Fruit fly (Drosophila melanogaster) whole organism, embryonic: ENCODE measurements around the gene PIG-T.
A peak's percentile ranks its signal among the peaks of the same experiment; 100 is the strongest.

Experiments
- Aef1 ChIP-seq: fragments of 200-800 bp; sonication (Bioruptor generic); IDR thresholded peaks from 3 replicates; pipeline ENCODE4 v1.3.6; 2022; ENCODE audit warnings: missing biosample characterization, missing genetic modification characterization
- Asciz ChIP-seq: fragments of 200-800 bp; sonication (Bioruptor generic); optimal IDR thresholded peaks from 2 replicates; lab custom pipeline; 2017; ENCODE audit warnings: missing biosample characterization, mild to moderate bottlenecking, missing genetic modification characterization, missing genetic modification reagents
- BEAF-32 ChIP-seq: fragments of 200-800 bp; sonication (Bioruptor generic); optimal IDR thresholded peaks from 3 replicates; lab custom pipeline; 2017; ENCODE audit warnings: missing biosample characterization, missing genetic modification characterization, mild to moderate bottlenecking, moderate library complexity, missing genetic modification reagents
- BtbVII ChIP-seq: fragments of 200-800 bp; sonication (Bioruptor generic); optimal IDR thresholded peaks from 3 replicates; lab custom pipeline; 2017; ENCODE audit warnings: missing biosample characterization, mild to moderate bottlenecking, missing genetic modification characterization
- CG10147 ChIP-seq: fragments of 200-800 bp; sonication (Bioruptor generic); optimal IDR thresholded peaks from 2 replicates; lab custom pipeline; 2019; ENCODE audit warnings: missing biosample characterization, mild to moderate bottlenecking, missing genetic modification characterization, moderate library complexity
- CG11085 ChIP-seq: fragments of 200-800 bp; sonication (Bioruptor generic); IDR thresholded peaks from 2 replicates; pipeline ENCODE4 v1.3.6; 2022; ENCODE audit warnings: missing biosample characterization, missing genetic modification characterization
- CG12071 ChIP-seq: fragments of 200-800 bp; sonication (Bioruptor generic); optimal IDR thresholded peaks from 3 replicates; lab custom pipeline; 2018; ENCODE audit warnings: missing biosample characterization, mild to moderate bottlenecking, missing genetic modification characterization
- CG1233 ChIP-seq: fragments of 200-800 bp; sonication (Bioruptor generic); optimal IDR thresholded peaks from 4 replicates; lab custom pipeline; 2018; ENCODE audit warnings: missing biosample characterization, mild to moderate bottlenecking, missing genetic modification characterization
- CG12744 ChIP-seq: fragments of 200-800 bp; sonication (Bioruptor generic); optimal IDR thresholded peaks from 2 replicates; lab custom pipeline; 2016; ENCODE audit warnings: missing biosample characterization, missing genetic modification characterization
- CG14050 ChIP-seq: fragments of 200-800 bp; sonication (Bioruptor generic); IDR thresholded peaks from 3 replicates; pipeline ENCODE4 v1.3.6; 2022; ENCODE audit warnings: missing biosample characterization, missing genetic modification characterization
- CG14710 ChIP-seq: fragments of 200-800 bp; sonication (Bioruptor generic); optimal IDR thresholded peaks from 3 replicates; lab custom pipeline; 2019; ENCODE audit warnings: missing biosample characterization, mild to moderate bottlenecking, missing genetic modification characterization, moderate library complexity
- CG1603 ChIP-seq: fragments of 200-800 bp; sonication (Bioruptor generic); optimal IDR thresholded peaks from 2 replicates; lab custom pipeline; 2019; ENCODE audit warnings: missing biosample characterization, mild to moderate bottlenecking, missing genetic modification characterization, moderate library complexity
- CG1647 ChIP-seq: fragments of 200-800 bp; sonication (Bioruptor generic); optimal IDR thresholded peaks from 3 replicates; lab custom pipeline; 2016; ENCODE audit warnings: missing biosample characterization, missing genetic modification characterization
- CG2116 ChIP-seq: fragments of 200-800 bp; sonication (Bioruptor generic); optimal IDR thresholded peaks from 3 replicates; lab custom pipeline; 2018; ENCODE audit warnings: missing biosample characterization, mild to moderate bottlenecking, missing genetic modification characterization
- CG2120 ChIP-seq: fragments of 200-800 bp; sonication (Bioruptor generic); optimal IDR thresholded peaks from 3 replicates; lab custom pipeline; 2016; ENCODE audit warnings: missing biosample characterization, missing genetic modification characterization
- CG2875 ChIP-seq: fragments of 200-800 bp; sonication (Bioruptor generic); optimal IDR thresholded peaks from 2 replicates; lab custom pipeline; 2017; ENCODE audit warnings: missing biosample characterization, mild to moderate bottlenecking, missing genetic modification characterization, missing genetic modification reagents
- CG4328 ChIP-seq: fragments of 200-800 bp; sonication (Bioruptor generic); optimal IDR thresholded peaks from 3 replicates; lab custom pipeline; 2017; ENCODE audit warnings: missing biosample characterization, missing genetic modification reagents, missing genetic modification characterization
- CG8290 ChIP-seq, 3 experiments: fragments of 200-800 bp; sonication (Bioruptor generic); optimal IDR thresholded peaks; 2 replicates each; lab custom pipeline; 2016 to 2019; ENCODE audit warnings: missing biosample characterization in 3 of 3, missing genetic modification characterization in 3 of 3, mild to moderate bottlenecking in 2 of 3, moderate library complexity in 1 of 3
- CG8388 ChIP-seq: fragments of 200-800 bp; sonication (Bioruptor generic); optimal IDR thresholded peaks from 2 replicates; lab custom pipeline; 2019; ENCODE audit warnings: missing biosample characterization, mild to moderate bottlenecking, missing genetic modification characterization, moderate library complexity
- CG8944 ChIP-seq: fragments of 200-800 bp; sonication (Bioruptor generic); optimal IDR thresholded peaks from 3 replicates; lab custom pipeline; 2016; ENCODE audit warnings: missing biosample characterization, missing genetic modification characterization
- CHES-1-like ChIP-seq: fragments of 200-800 bp; sonication (Bioruptor generic); optimal IDR thresholded peaks from 2 replicates; lab custom pipeline; 2016; ENCODE audit warnings: missing biosample characterization, missing genetic modification characterization
- Drgx ChIP-seq: fragments of 200-800 bp; sonication (Bioruptor generic); IDR thresholded peaks from 2 replicates; pipeline ENCODE4 v1.3.6; 2022; ENCODE audit warnings: missing biosample characterization, missing genetic modification characterization
- Eip74EF ChIP-seq, 2 experiments: fragments of 200-800 bp in 1 of 2; fragments of >200 bp in 1 of 2; sonication (Bioruptor generic) in 1 of 2; optimal IDR thresholded peaks; 2 replicates each; lab custom pipeline; 2017 to 2019; ENCODE audit warnings: missing biosample characterization in 2 of 2, missing genetic modification characterization in 2 of 2, mild to moderate bottlenecking in 1 of 2, moderate library complexity in 1 of 2
- Fer3 ChIP-seq: fragments of 200-800 bp; sonication (Bioruptor generic); optimal IDR thresholded peaks from 2 replicates; lab custom pipeline; 2018; ENCODE audit warnings: missing biosample characterization, mild to moderate bottlenecking, missing genetic modification characterization, moderate library complexity
- H2.0 ChIP-seq: fragments of 200-800 bp; sonication (Bioruptor generic); IDR thresholded peaks from 2 replicates; pipeline ENCODE4 v1.3.6; 2022; ENCODE audit warnings: missing biosample characterization, missing genetic modification characterization
- HLHmδ ChIP-seq: fragments of 200-800 bp; sonication (Bioruptor generic); optimal IDR thresholded peaks from 2 replicates; lab custom pipeline; 2018; ENCODE audit warnings: missing biosample characterization, mild to moderate bottlenecking, missing genetic modification characterization, moderate library complexity
- HmgZ ChIP-seq: fragments of 200-800 bp; sonication (Bioruptor generic); optimal IDR thresholded peaks from 2 replicates; lab custom pipeline; 2018; ENCODE audit warnings: missing biosample characterization, mild to moderate bottlenecking, missing genetic modification characterization
- Hr39 ChIP-seq: fragments of >200 bp; optimal IDR thresholded peaks from 2 replicates; lab custom pipeline; 2017
- Jarid2 ChIP-seq: fragments of 200-800 bp; sonication (Bioruptor generic); optimal IDR thresholded peaks from 3 replicates; lab custom pipeline; 2017; ENCODE audit warnings: mild to moderate bottlenecking, missing biosample characterization, missing genetic modification reagents, missing genetic modification characterization
- Mrtf ChIP-seq: fragments of 200-800 bp; sonication (Bioruptor generic); IDR thresholded peaks from 3 replicates; pipeline ENCODE4 v1.3.6; 2022; ENCODE audit warnings: missing biosample characterization, missing genetic modification characterization
- Myb ChIP-seq: fragments of 200-800 bp; sonication (Bioruptor generic); optimal IDR thresholded peaks from 2 replicates; lab custom pipeline; 2016; ENCODE audit warnings: missing biosample characterization, missing genetic modification characterization
- Nf-YA ChIP-seq: fragments of 200-800 bp; sonication (Bioruptor generic); IDR thresholded peaks from 2 replicates; pipeline ENCODE4 v1.3.6; 2022; ENCODE audit warnings: missing biosample characterization, missing genetic modification characterization
- NfI ChIP-seq: fragments of 200-800 bp; sonication (Bioruptor generic); optimal IDR thresholded peaks from 3 replicates; lab custom pipeline; 2018; ENCODE audit warnings: missing biosample characterization, mild to moderate bottlenecking, missing genetic modification characterization, moderate library complexity
- Sin3A ChIP-seq: fragments of >200 bp; optimal IDR thresholded peaks from 2 replicates; lab custom pipeline; 2018
- Spps ChIP-seq: fragments of 200-800 bp; sonication (Bioruptor generic); optimal IDR thresholded peaks from 2 replicates; lab custom pipeline; 2018; ENCODE audit warnings: missing biosample characterization, mild to moderate bottlenecking, missing genetic modification characterization
- ap ChIP-seq: fragments of 200-800 bp; sonication (Bioruptor generic); IDR thresholded peaks from 2 replicates; pipeline ENCODE4 v1.3.6; 2022; ENCODE audit warnings: missing biosample characterization, missing genetic modification characterization
- az2 ChIP-seq: fragments of 200-800 bp; sonication (Bioruptor generic); optimal IDR thresholded peaks from 3 replicates; lab custom pipeline; 2016; ENCODE audit warnings: missing biosample characterization, missing genetic modification characterization
- bigmax ChIP-seq: fragments of 200-800 bp; sonication (Bioruptor generic); optimal IDR thresholded peaks from 2 replicates; lab custom pipeline; 2018; ENCODE audit warnings: missing biosample characterization, mild to moderate bottlenecking, missing genetic modification characterization
- danr ChIP-seq: fragments of 200-800 bp; sonication (Bioruptor generic); IDR thresholded peaks from 2 replicates; pipeline ENCODE4 v1.3.6; 2022; ENCODE audit warnings: missing biosample characterization, missing genetic modification characterization
- fd3F ChIP-seq: fragments of 200-800 bp; sonication (Bioruptor generic); optimal IDR thresholded peaks from 2 replicates; lab custom pipeline; 2018; ENCODE audit warnings: missing biosample characterization, mild to moderate bottlenecking, missing genetic modification characterization, moderate library complexity
- insv ChIP-seq, 2 experiments: fragments of 200-800 bp; sonication (Bioruptor generic); optimal IDR thresholded peaks; 3 replicates each; lab custom pipeline; 2016 to 2018; ENCODE audit warnings: missing biosample characterization in 2 of 2, missing genetic modification characterization in 2 of 2
- klu ChIP-seq: fragments of 200-800 bp; sonication (Bioruptor generic); IDR thresholded peaks from 2 replicates; pipeline ENCODE4 v1.3.6; 2022; ENCODE audit warnings: missing biosample characterization, missing genetic modification characterization
- knrl ChIP-seq: fragments of 200-800 bp; sonication (Bioruptor generic); IDR thresholded peaks from 3 replicates; pipeline ENCODE4 v1.3.6; 2022; ENCODE audit warnings: missing biosample characterization, missing genetic modification characterization; ENCODE audit not compliant: partially characterized antibody
- nau ChIP-seq: fragments of 200-800 bp; sonication (Bioruptor generic); optimal IDR thresholded peaks from 3 replicates; lab custom pipeline; 2017; ENCODE audit warnings: missing biosample characterization, mild to moderate bottlenecking, missing genetic modification characterization, missing genetic modification reagents
- pho ChIP-seq: fragments of 200-800 bp; sonication (Bioruptor generic); optimal IDR thresholded peaks from 2 replicates; lab custom pipeline; 2016; ENCODE audit warnings: missing biosample characterization, missing genetic modification characterization
- pita ChIP-seq: fragments of 200-800 bp; sonication (Bioruptor generic); optimal IDR thresholded peaks from 2 replicates; lab custom pipeline; 2017; ENCODE audit warnings: missing biosample characterization, mild to moderate bottlenecking, missing genetic modification characterization
- slou ChIP-seq: fragments of 200-800 bp; sonication (Bioruptor generic); optimal IDR thresholded peaks from 3 replicates; lab custom pipeline; 2016; ENCODE audit warnings: missing biosample characterization, missing genetic modification characterization
- so ChIP-seq: fragments of 200-800 bp; sonication (Bioruptor generic); IDR thresholded peaks from 3 replicates; pipeline ENCODE4 v1.3.6; 2022; ENCODE audit warnings: missing biosample characterization, missing genetic modification characterization
- tin ChIP-seq: fragments of 200-800 bp; sonication (Bioruptor generic); optimal IDR thresholded peaks from 3 replicates; lab custom pipeline; 2016; ENCODE audit warnings: missing biosample characterization, missing genetic modification characterization
- ttk ChIP-seq: fragments of 200-800 bp; sonication (Bioruptor generic); IDR thresholded peaks from 2 replicates; pipeline ENCODE4 v2.1.2; 2022; ENCODE audit warnings: missing biosample characterization, missing genetic modification characterization
- twi ChIP-seq: fragments of 200-800 bp; optimal IDR thresholded peaks from 2 replicates; lab custom pipeline; 2019; ENCODE audit warnings: missing biosample characterization, mild to moderate bottlenecking, missing genetic modification characterization, moderate library complexity

The PIG-T gene

dm6 chrX:8408971-8409455 lies 1.9 kb upstream of the PIG-T start, which contains the start of gene Trf2 (continued):
- TF ChIP-seq CG10147 (GFP tag; lab: Kevin White, UChicago) (no peak), Spps (tag; lab: Kevin White, UChicago) (no peak), pita (GFP tag; lab: Kevin White, UChicago) (peak; percentile 43), CG8388 (no peak), klu (GFP tag; lab: Robert Waterston, UW) (no peak), HLHmδ (GFP tag; lab: Kevin White, UChicago) (peak; percentile 81), Mrtf (GFP tag; lab: Robert Waterston, UW) (no peak), CG8290 (GFP tag; optimal IDR thresholded peaks at IDR 0.05; lab: Kevin White, UChicago) (no peak), CG8290 (tag; optimal IDR thresholded peaks at IDR 0.05; lab: Kevin White, UChicago) (peak in 1 of 2 experiments; percentile 69), Asciz (GFP tag; lab: Kevin White, UChicago) (no peak), BEAF-32 (GFP tag; lab: Kevin White, UChicago) (peak; percentile 57), CG4328 (GFP tag; lab: Kevin White, UChicago) (no peak), so (0 out of 3 replicates have a peak, but pooled peaks have one; percentile 11), fd3F (GFP tag; lab: Kevin White, UChicago) (no peak), Drgx (GFP tag; lab: Robert Waterston, UW) (no peak), CG8944 (GFP tag; lab: Kevin White, UChicago) (no peak), CG2116 (GFP tag; lab: Kevin White, UChicago) (peak; percentile 7), Aef1 (GFP tag; lab: Robert Waterston, UW) (no peak), pho (GFP tag; lab: Kevin White, UChicago) (no peak), tin (GFP tag; lab: Kevin White, UChicago) (no peak), ttk (GFP tag; lab: Robert Waterston, UW) (no peak), slou (GFP tag; lab: Kevin White, UChicago) (no peak), Eip74EF (GFP tag; optimal IDR thresholded peaks at IDR 0.05; lab: Kevin White, UChicago) (no peak), danr (GFP tag; lab: Robert Waterston, UW) (no peak), CG1603 (tag; lab: Kevin White, UChicago) (peak; percentile 2), CG11085 (no peak), CG1647 (GFP tag; lab: Kevin White, UChicago) (no peak), CG2120 (GFP tag; lab: Kevin White, UChicago) (peak; percentile 35), CG2875 (peak; percentile 8), NfI (no peak), Sin3A (lab: Kevin White, UChicago) (peak; percentile 94), Myb (GFP tag; lab: Kevin White, UChicago) (peak; percentile 52), CG14050 (GFP tag; lab: Robert Waterston, UW) (no peak), CG14710 (peak; percentile 29), Fer3 (tag; lab: Kevin White, UChicago) (peak; percentile 13), twi (tag; lab: Kevin White, UChicago) (no peak), CHES-1-like (GFP tag; lab: Kevin White, UChicago) (no peak), CG1233 (no peak), insv (GFP tag; optimal IDR thresholded peaks at IDR 0.05; lab: Kevin White, UChicago) (no peak), Jarid2 (GFP tag; lab: Kevin White, UChicago) (peak; percentile 77), BtbVII (GFP tag; lab: Kevin White, UChicago) (no peak), HmgZ (tag; lab: Kevin White, UChicago) (peak; percentile 21), ap (GFP tag; lab: Robert Waterston, UW) (no peak), CG12071 (GFP tag; lab: Kevin White, UChicago) (no peak), Hr39 (lab: Kevin White, UChicago) (no peak), H2.0 (GFP tag; lab: Robert Waterston, UW) (no peak), Nf-YA (no peak), knrl (GFP tag; lab: Robert Waterston, UW) (no peak), nau (GFP tag; lab: Kevin White, UChicago) (no peak), CG12744 (GFP tag; lab: Kevin White, UChicago) (no peak), az2 (GFP tag; lab: Kevin White, UChicago) (no peak), bigmax (GFP tag; lab: Kevin White, UChicago) (no peak)
